Worm (Caenorhabditis elegans) whole organism, young adult: Measurements from ENCODE around the gene C52E2.2.

ENCODE experiments used
- B0019.2 ChIP-seq: fragments of 200-800 bp; sonication (Bioruptor generic); conservative IDR thresholded peaks from 2 replicates; pipeline ENCODE4 v1.3.6; 2022; ENCODE audit warnings: missing genetic modification reagents, missing genetic modification characterization, missing compliant biosample characterization
- C06A6.2 ChIP-seq: fragments of 200-800 bp; sonication (Bioruptor generic); conservative IDR thresholded peaks from 2 replicates; pipeline ENCODE4 v1.3.6; 2022; ENCODE audit warnings: missing genetic modification characterization, missing compliant biosample characterization
- C17E4.6 ChIP-seq: fragments of 200-800 bp; sonication (Bioruptor generic); IDR thresholded peaks from 2 replicates; pipeline ENCODE4 v1.3.6; 2022; ENCODE audit warnings: missing genetic modification reagents, missing genetic modification characterization, missing compliant biosample characterization
- F23B12.7 ChIP-seq: sonication (generic microtip); optimal IDR thresholded peaks from 2 replicates; lab custom pipeline; 2017; ENCODE audit warnings: missing genetic modification characterization, mild to moderate bottlenecking, missing compliant biosample characterization, antibody characterized with exemption, moderate library complexity; ENCODE audit not compliant: insufficient read depth
- F33H1.4 ChIP-seq: fragments of 200-800 bp; sonication (Bioruptor generic); IDR thresholded peaks from 2 replicates; pipeline ENCODE4 v1.3.6; 2022; ENCODE audit warnings: missing genetic modification reagents, missing genetic modification characterization, missing compliant biosample characterization
- F39B2.1 ChIP-seq: fragments of 200-800 bp; sonication (Bioruptor generic); IDR thresholded peaks from 2 replicates; pipeline ENCODE4 v1.3.6; 2022; ENCODE audit warnings: missing genetic modification reagents, missing genetic modification characterization, missing compliant biosample characterization
- K11D2.4 ChIP-seq: fragments of 200-800 bp; sonication (Bioruptor generic); IDR thresholded peaks from 2 replicates; pipeline ENCODE4 v1.3.6; 2022; ENCODE audit warnings: missing genetic modification reagents, missing genetic modification characterization, missing compliant biosample characterization
- T26A5.8 ChIP-seq: sonication (generic microtip); optimal IDR thresholded peaks from 2 replicates; lab custom pipeline; 2016; ENCODE audit warnings: missing genetic modification characterization, missing compliant biosample characterization
- Y56A3A.18 ChIP-seq: fragments of 200-800 bp; sonication (Bioruptor generic); IDR thresholded peaks from 2 replicates; pipeline ENCODE4 v1.3.6; 2022; ENCODE audit warnings: missing genetic modification reagents, missing genetic modification characterization, missing compliant biosample characterization
- attf-6 ChIP-seq: fragments of 200-800 bp; sonication (Bioruptor generic); IDR thresholded peaks from 2 replicates; pipeline ENCODE4 v1.3.6; 2022; ENCODE audit warnings: missing genetic modification reagents, missing genetic modification characterization, missing compliant biosample characterization
- ceh-27 ChIP-seq: fragments of 200-800 bp; sonication (Bioruptor generic); optimal IDR thresholded peaks from 2 replicates; lab custom pipeline; 2018; ENCODE audit warnings: mild to moderate bottlenecking, missing genetic modification characterization, moderate library complexity, missing compliant biosample characterization
- ceh-58 ChIP-seq: fragments of 200-800 bp; sonication (Bioruptor generic); IDR thresholded peaks from 2 replicates; pipeline ENCODE4 v1.3.6; 2022; ENCODE audit warnings: missing genetic modification characterization, missing compliant biosample characterization
- ceh-91 ChIP-seq: fragments of 200-800 bp; sonication (Bioruptor generic); IDR thresholded peaks from 2 replicates; pipeline ENCODE4 v1.3.6; 2022; ENCODE audit warnings: missing genetic modification reagents, missing genetic modification characterization, missing compliant biosample characterization
- dox-1 ChIP-seq: fragments of 200-800 bp; sonication (Bioruptor generic); IDR thresholded peaks from 2 replicates; pipeline ENCODE4 v1.3.6; 2022; ENCODE audit warnings: missing genetic modification reagents, missing genetic modification characterization, missing compliant biosample characterization
- egl-44 ChIP-seq: fragments of 200-800 bp; sonication (Bioruptor generic); IDR thresholded peaks from 2 replicates; pipeline ENCODE4 v1.3.6; 2022; ENCODE audit warnings: missing genetic modification reagents, missing genetic modification characterization, missing compliant biosample characterization
- egrh-3 ChIP-seq: fragments of 200-800 bp; sonication (Bioruptor generic); IDR thresholded peaks from 2 replicates; pipeline ENCODE4 v1.3.6; 2022; ENCODE audit warnings: missing genetic modification reagents, missing genetic modification characterization, missing compliant biosample characterization
- ekl-4 ChIP-seq: fragments of 200-800 bp; sonication (Bioruptor generic); IDR thresholded peaks from 2 replicates; pipeline ENCODE4 v1.3.6; 2022; ENCODE audit warnings: missing genetic modification reagents, missing genetic modification characterization, missing compliant biosample characterization
- hlh-12 ChIP-seq: sonication (generic microtip); optimal IDR thresholded peaks from 2 replicates; lab custom pipeline; 2016; ENCODE audit warnings: missing genetic modification characterization, missing compliant biosample characterization
- hlh-26 ChIP-seq: fragments of 200-800 bp; sonication (Bioruptor generic); conservative IDR thresholded peaks from 2 replicates; pipeline ENCODE4 v1.3.6; 2022; ENCODE audit warnings: missing genetic modification reagents, missing genetic modification characterization, missing compliant biosample characterization
- hmg-1.2 ChIP-seq: fragments of 200-800 bp; sonication (Bioruptor generic); IDR thresholded peaks from 2 replicates; pipeline ENCODE4 v1.3.6; 2022; ENCODE audit warnings: missing genetic modification reagents, missing genetic modification characterization, missing compliant biosample characterization
- hrde-1 ChIP-seq: sonication (generic microtip); optimal IDR thresholded peaks from 2 replicates; lab custom pipeline; 2016; ENCODE audit warnings: missing genetic modification characterization, mild to moderate bottlenecking, missing compliant biosample characterization, moderate library complexity, missing genotype, missing genetic modification reagents, borderline replicate concordance
- hsf-1 ChIP-seq: fragments of 200-800 bp; sonication (Bioruptor generic); IDR thresholded peaks from 2 replicates; pipeline ENCODE4 v1.3.6; 2022; ENCODE audit warnings: missing genetic modification reagents, missing genetic modification characterization, missing compliant biosample characterization
- lin-26 ChIP-seq: fragments of 200-800 bp; sonication (Bioruptor generic); IDR thresholded peaks from 2 replicates; pipeline ENCODE4 v1.3.6; 2022; ENCODE audit warnings: missing genetic modification reagents, missing genetic modification characterization, missing compliant biosample characterization
- lin-40 ChIP-seq: sonication (generic microtip); optimal IDR thresholded peaks from 2 replicates; lab custom pipeline; 2016; ENCODE audit warnings: missing genetic modification characterization, mild to moderate bottlenecking, missing compliant biosample characterization, missing genotype, missing genetic modification reagents
- lsl-1 ChIP-seq: fragments of 200-800 bp; sonication (Bioruptor generic); optimal IDR thresholded peaks from 2 replicates; lab custom pipeline; 2018; ENCODE audit warnings: mild to moderate bottlenecking, missing genetic modification characterization, moderate library complexity, missing compliant biosample characterization
- madf-3 ChIP-seq: fragments of 200-800 bp; sonication (Bioruptor generic); IDR thresholded peaks from 2 replicates; pipeline ENCODE4 v1.3.6; 2022; ENCODE audit warnings: missing genetic modification reagents, missing genetic modification characterization, missing compliant biosample characterization
- mcd-1 ChIP-seq: fragments of 200-800 bp; sonication (Bioruptor generic); IDR thresholded peaks from 2 replicates; pipeline ENCODE4 v1.3.6; 2022; ENCODE audit warnings: missing genetic modification reagents, missing genetic modification characterization, missing compliant biosample characterization
- mxl-1 ChIP-seq: sonication (generic microtip); optimal IDR thresholded peaks from 2 replicates; lab custom pipeline; 2016; ENCODE audit warnings: missing genetic modification characterization, missing compliant biosample characterization
- nfya-2 ChIP-seq: fragments of 200-800 bp; sonication (Bioruptor generic); IDR thresholded peaks from 2 replicates; pipeline ENCODE4 v1.3.6; 2022; ENCODE audit warnings: missing genetic modification reagents, missing genetic modification characterization, missing compliant biosample characterization
- nfyb-1 ChIP-seq: fragments of 200-800 bp; sonication (Bioruptor generic); IDR thresholded peaks from 2 replicates; pipeline ENCODE4 v1.3.6; 2022; ENCODE audit warnings: missing genetic modification reagents, missing genetic modification characterization, missing compliant biosample characterization
- rpc-1 ChIP-seq, 2 experiments: fragments of 150-350 bp in 1 of 2; sonication (generic microtip) in 1 of 2; optimal IDR thresholded peaks; 2 replicates each; lab custom pipeline; 2014 to 2018; ENCODE audit warnings: missing biosample characterization in 1 of 2, missing genetic modification characterization in 1 of 2, missing genetic modification reagents in 1 of 2, missing genotype in 1 of 2
- sdz-38 ChIP-seq: sonication (generic microtip); optimal IDR thresholded peaks from 2 replicates; lab custom pipeline; 2016; ENCODE audit warnings: missing genotype, missing genetic modification characterization, missing compliant biosample characterization
- sea-2 ChIP-seq: fragments of 200-800 bp; sonication (Bioruptor generic); IDR thresholded peaks from 2 replicates; pipeline ENCODE4 v1.3.6; 2022; ENCODE audit warnings: missing genetic modification characterization, missing compliant biosample characterization
- somi-1 ChIP-seq: fragments of 200-800 bp; sonication (Bioruptor generic); optimal IDR thresholded peaks from 2 replicates; lab custom pipeline; 2018; ENCODE audit warnings: mild to moderate bottlenecking, missing genetic modification characterization, missing compliant biosample characterization
- tbp1 ChIP-seq: fragments of 200-800 bp; sonication (Bioruptor generic); optimal IDR thresholded peaks from 2 replicates; lab custom pipeline; 2018; ENCODE audit warnings: mild to moderate bottlenecking, missing genetic modification characterization, missing compliant biosample characterization
- tbx-9 ChIP-seq: sonication (generic microtip); optimal IDR thresholded peaks from 2 replicates; lab custom pipeline; 2016; ENCODE audit warnings: borderline replicate concordance, missing genetic modification characterization, inconsistent platforms, missing compliant biosample characterization
- unc-62 ChIP-seq: fragments of 150-350 bp; optimal IDR thresholded peaks from 2 replicates; lab custom pipeline; 2014; ENCODE audit warnings: missing biosample characterization, missing genetic modification reagents, missing genetic modification characterization
- zim-3 ChIP-seq: sonication (generic microtip); optimal IDR thresholded peaks from 2 replicates; lab custom pipeline; 2017; ENCODE audit warnings: mild to moderate bottlenecking, missing genetic modification characterization, moderate library complexity, missing compliant biosample characterization
- ztf-26 ChIP-seq: sonication (generic microtip); optimal IDR thresholded peaks from 2 replicates; lab custom pipeline; 2017; ENCODE audit warnings: missing genetic modification characterization, missing compliant biosample characterization
- ztf-28 ChIP-seq: fragments of 200-800 bp; sonication (Bioruptor generic); IDR thresholded peaks from 2 replicates; pipeline ENCODE4 v1.3.6; 2022; ENCODE audit warnings: missing genetic modification reagents, missing genetic modification characterization, missing compliant biosample characterization
- ztf-6 ChIP-seq: fragments of 200-800 bp; sonication (Bioruptor generic); IDR thresholded peaks from 2 replicates; pipeline ENCODE4 v1.3.6; 2022; ENCODE audit warnings: missing genetic modification reagents, missing genetic modification characterization, missing compliant biosample characterization

The C52E2.2 gene

ce11 chrII:1890682-1891081, 38.1 kb downstream of the C52E2.2 start, which contains the start of gene math-9:
TSS of gene math-9 (minus strand) at chrII:1890782.
- no peak for TF ChIP-seq hlh-12 (tag; lab: Kevin White, UChicago)
- TF ChIP-seq mxl-1 (tag; lab: Kevin White, UChicago) = no peak
- no peak for TF ChIP-seq C17E4.6 (GFP tag; lab: Robert Waterston, UW)
- TF ChIP-seq sea-2 (GFP tag; lab: Robert Waterston, UW) = no peak
- no peak for TF ChIP-seq ztf-28 (GFP tag; lab: Robert Waterston, UW)
- TF ChIP-seq tbp1 (GFP tag; lab: Kevin White, UChicago) = no peak
- TF ChIP-seq attf-6 (GFP tag; lab: Robert Waterston, UW) = no peak
- TF ChIP-seq Y56A3A.18 (GFP tag; lab: Robert Waterston, UW) = no peak
- TF ChIP-seq madf-3 (GFP tag; lab: Robert Waterston, UW) = no peak
- TF ChIP-seq ekl-4 (GFP tag; lab: Robert Waterston, UW) = no peak
- TF ChIP-seq F39B2.1 (GFP tag; lab: Robert Waterston, UW) = no peak
- no peak for TF ChIP-seq dox-1 (GFP tag; lab: Robert Waterston, UW)
- TF ChIP-seq nfyb-1 (GFP tag; lab: Robert Waterston, UW) = no peak

ce11 chrII:1893912-1894311, 41.3 kb downstream of the C52E2.2 start, which contains the start of gene C16C4.1:
TSS of gene C16C4.1 (plus strand) at chrII:1894212.
- TF ChIP-seq K11D2.4 (GFP tag; lab: Robert Waterston, UW) = no peak
- TF ChIP-seq F33H1.4 (GFP tag; lab: Robert Waterston, UW) = no peak
- TF ChIP-seq sdz-38 = no peak
- no peak for TF ChIP-seq B0019.2
- no peak for TF ChIP-seq lin-40 (tag; lab: Kevin White, UChicago)
- TF ChIP-seq attf-6 (GFP tag; lab: Robert Waterston, UW) = no peak
- TF ChIP-seq C06A6.2 (GFP tag; lab: Robert Waterston, UW) = no peak
- no peak for TF ChIP-seq ceh-58 (GFP tag; lab: Robert Waterston, UW)
- no peak for TF ChIP-seq zim-3 (tag; lab: Kevin White, UChicago)
- TF ChIP-seq ceh-27 = no peak
- no peak for TF ChIP-seq ztf-28 (GFP tag; lab: Robert Waterston, UW)
- TF ChIP-seq ztf-6 (GFP tag; lab: Robert Waterston, UW) = no peak
- TF ChIP-seq sea-2 (GFP tag; lab: Robert Waterston, UW) = no peak

- TF ChIP-seq ceh-91 (no peak), dox-1 (GFP tag; lab: Robert Waterston, UW) (no peak)
Measured at ce11 chrII:1895278-1895677, 42.7 kb downstream of the C52E2.2 start, which contains the start of gene C46F9.5. TSS of gene C46F9.5 (plus strand) at chrII:1895578.

DNA sequence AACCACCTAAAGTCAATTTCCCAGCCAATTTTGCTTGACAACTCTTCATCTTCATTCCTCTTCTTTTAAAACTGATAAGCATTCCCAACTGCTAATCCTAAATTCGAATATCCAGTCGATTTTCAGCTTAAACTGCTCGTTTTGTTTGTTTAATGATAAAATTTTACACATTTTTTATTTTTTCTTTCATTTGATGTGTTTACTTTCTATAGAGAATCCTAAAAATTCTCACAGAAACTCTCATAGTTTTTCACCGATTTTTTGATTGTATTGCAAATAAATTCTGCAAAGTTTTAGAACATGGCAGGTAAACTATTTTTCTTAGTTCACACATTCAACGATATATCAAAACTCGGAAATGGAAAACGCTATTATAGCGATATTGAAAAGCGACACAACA, 43.2 kb downstream of the C52E2.2 start, which contains the start of gene math-25:
Gene math-25 (plus strand): TSS at position 301 of the 400 bp plus-strand sequence.
- TF ChIP-seq nfya-2 (GFP tag; lab: Robert Waterston, UW) (no peak), ztf-26 (tag; lab: Kevin White, UChicago) (no peak), mcd-1 (GFP tag; lab: Robert Waterston, UW) (no peak), hsf-1 (GFP tag; lab: Robert Waterston, UW) (no peak), hrde-1 (tag; lab: Kevin White, UChicago) (no peak), lin-26 (GFP tag; lab: Robert Waterston, UW) (no peak), F23B12.7 (tag; lab: Kevin White, UChicago) (no peak), hlh-26 (no peak), ceh-27 (no peak), lsl-1 (GFP tag; lab: Kevin White, UChicago) (no peak), ceh-91 (no peak), somi-1 (GFP tag; lab: Kevin White, UChicago) (no peak), Y56A3A.18 (GFP tag; lab: Robert Waterston, UW) (no peak), T26A5.8 (tag; lab: Kevin White, UChicago) (no peak), egl-44 (GFP tag; lab: Robert Waterston, UW) (no peak), hmg-1.2 (GFP tag; lab: Robert Waterston, UW) (no peak), rpc-1 (optimal IDR thresholded peaks at IDR 0.05; lab: Kevin White, UChicago) (no peak), rpc-1 (tag; optimal IDR thresholded peaks at IDR 0.05; lab: Kevin White, UChicago) (no peak), tbx-9 (no peak), unc-62 (GFP tag; lab: Kevin White, UChicago) (no peak), egrh-3 (GFP tag; lab: Robert Waterston, UW) (no peak)
